Worm (Caenorhabditis elegans): ENCODE data around the gene Y69A2AR.50.

- TF ChIP-seq blmp-1 (tag; optimal IDR thresholded peaks at IDR 0.05) (no peak), pha-4 (tag; optimal IDR thresholded peaks at IDR 0.05) (no peak), unc-39 (tag; optimal IDR thresholded peaks at IDR 0.05) (no peak), mep-1 (tag; optimal IDR thresholded peaks at IDR 0.05) (no peak), sem-2 (GFP tag; optimal IDR thresholded peaks at IDR 0.05) (no peak), nhr-12 (tag; optimal IDR thresholded peaks at IDR 0.05) (no peak), lsy-2 (tag; optimal IDR thresholded peaks at IDR 0.05) (no peak), nhr-237 (tag; optimal IDR thresholded peaks at IDR 0.05) (no peak), ceh-43 (GFP tag; optimal IDR thresholded peaks at IDR 0.05) (no peak), drap-1 (GFP tag; optimal IDR thresholded peaks at IDR 0.05) (no peak), nhr-76 (tag; optimal IDR thresholded peaks at IDR 0.05) (no peak), snpc-4 (tag; optimal IDR thresholded peaks at IDR 0.05) (no peak), unc-62 (GFP tag; optimal IDR thresholded peaks at IDR 0.05) (no peak)
These were observed 48.2 kb downstream of the Y69A2AR.50 start, which contains the start of gene Y69A2AR.32 for ce11 chrIV:2610409-2610808.

Data from whole organism, mixed stage, embryonic.